Fruit fly (Drosophila melanogaster) whole organism, wandering third instar larva: ENCODE data around the gene CG4239.

ENCODE experiments used
- CG9705 ChIP-seq: fragments of 200-800 bp; sonication (Bioruptor generic); optimal IDR thresholded peaks from 2 replicates; lab custom pipeline; 2018; ENCODE audit warnings: missing biosample characterization, mild to moderate bottlenecking, missing genetic modification characterization
- CrebA ChIP-seq: fragments of 200-800 bp; sonication (Bioruptor generic); optimal IDR thresholded peaks from 2 replicates; lab custom pipeline; 2016; ENCODE audit warnings: missing biosample characterization, mild to moderate bottlenecking, missing genetic modification characterization, borderline replicate concordance
- Dfd ChIP-seq: fragments of >200 bp; optimal IDR thresholded peaks from 2 replicates; lab custom pipeline; 2017; ENCODE audit warnings: missing biosample characterization, missing genetic modification characterization
- GATAd ChIP-seq: sonication (Bioruptor generic); optimal IDR thresholded peaks from 2 replicates; lab custom pipeline; 2016; ENCODE audit warnings: missing biosample characterization, missing genetic modification characterization
- HLH106 ChIP-seq: fragments of 200-800 bp; optimal IDR thresholded peaks from 3 replicates; lab custom pipeline; 2019; ENCODE audit warnings: missing biosample characterization, mild to moderate bottlenecking, missing genetic modification characterization, moderate library complexity
- Hnf4 ChIP-seq: fragments of 200-800 bp; sonication (Bioruptor generic); optimal IDR thresholded peaks from 2 replicates; lab custom pipeline; 2016; ENCODE audit warnings: missing biosample characterization, mild to moderate bottlenecking, missing genetic modification characterization
- Hr78 ChIP-seq: fragments of >200 bp; optimal IDR thresholded peaks from 2 replicates; lab custom pipeline; 2017; ENCODE audit warnings: missing biosample characterization, missing genetic modification characterization
- Hr83 ChIP-seq: fragments of 200-300 bp; sonication (Bioruptor generic); optimal IDR thresholded peaks from 2 replicates; lab custom pipeline; 2016; ENCODE audit warnings: missing biosample characterization, mild to moderate bottlenecking, missing genetic modification characterization, moderate library complexity; ENCODE audit not compliant: poor library complexity, severe bottlenecking
- Jra ChIP-seq: sonication (Bioruptor generic); optimal IDR thresholded peaks from 2 replicates; lab custom pipeline; 2016; ENCODE audit warnings: missing biosample characterization, missing genetic modification characterization
- Mio ChIP-seq: sonication (Bioruptor generic); optimal IDR thresholded peaks from 2 replicates; lab custom pipeline; 2016; ENCODE audit warnings: missing biosample characterization, missing genetic modification characterization
- Myc ChIP-seq: fragments of >200 bp; optimal IDR thresholded peaks from 2 replicates; lab custom pipeline; 2017
- N ChIP-seq: fragments of >200 bp; optimal IDR thresholded peaks from 2 replicates; lab custom pipeline; 2018; ENCODE audit warnings: missing biosample characterization, missing external identifiers, missing genetic modification characterization
- OdsH ChIP-seq: fragments of 200-800 bp; sonication (Bioruptor generic); optimal IDR thresholded peaks from 2 replicates; lab custom pipeline; 2016; ENCODE audit warnings: missing biosample characterization, mild to moderate bottlenecking, missing genetic modification characterization
- Rel ChIP-seq, 2 experiments: fragments of 200-800 bp; sonication (Bioruptor generic) in 1 of 2; optimal IDR thresholded peaks; 2 replicates in 1 of 2; 3 replicates in 1 of 2; lab custom pipeline; 2016 to 2019; ENCODE audit warnings: mild to moderate bottlenecking in 2 of 2, missing biosample characterization in 2 of 2, missing genetic modification characterization in 2 of 2, moderate library complexity in 1 of 2
- Sp1 ChIP-seq: fragments of 200-800 bp; sonication (Bioruptor generic); optimal IDR thresholded peaks from 3 replicates; lab custom pipeline; 2019; ENCODE audit warnings: missing biosample characterization, mild to moderate bottlenecking, missing genetic modification characterization, moderate library complexity
- Vsx2 ChIP-seq: fragments of 200-300, 225-300 bp; sonication (Bioruptor generic); optimal IDR thresholded peaks from 2 replicates; lab custom pipeline; 2018; ENCODE audit warnings: missing biosample characterization, missing genetic modification characterization; ENCODE audit not compliant: partially characterized antibody
- br ChIP-seq: fragments of 200-800 bp; sonication (Bioruptor generic); optimal IDR thresholded peaks from 2 replicates; lab custom pipeline; 2016; ENCODE audit warnings: missing biosample characterization, missing genetic modification characterization
- brk ChIP-seq: fragments of 200-800 bp; sonication (Bioruptor generic); optimal IDR thresholded peaks from 2 replicates; lab custom pipeline; 2016; ENCODE audit warnings: missing biosample characterization, mild to moderate bottlenecking, missing genetic modification characterization
- dl ChIP-seq, 2 experiments: fragments of 175-275, 200-275 bp in 1 of 2; fragments of 200-275 bp in 1 of 2; sonication (Bioruptor generic); optimal IDR thresholded peaks; lab custom pipeline; 2018; ENCODE audit warnings: mild to moderate bottlenecking in 2 of 2, missing biosample characterization in 2 of 2, missing genetic modification characterization in 2 of 2, moderate library complexity in 2 of 2; ENCODE audit not compliant: partially characterized antibody in 2 of 2, insufficient read depth in 1 of 2
- dmrt93B ChIP-seq: fragments of 200-800 bp; sonication (Bioruptor generic); optimal IDR thresholded peaks from 2 replicates; lab custom pipeline; 2018; ENCODE audit warnings: missing biosample characterization, mild to moderate bottlenecking, missing genetic modification characterization
- dsf ChIP-seq: sonication (Bioruptor generic); optimal IDR thresholded peaks from 2 replicates; lab custom pipeline; 2016; ENCODE audit warnings: missing biosample characterization, missing genetic modification characterization, borderline replicate concordance
- ey ChIP-seq: fragments of 200-800 bp; sonication (Bioruptor generic); optimal IDR thresholded peaks from 2 replicates; lab custom pipeline; 2016; ENCODE audit warnings: missing biosample characterization, missing genetic modification characterization
- foxo ChIP-seq, 2 experiments: fragments of 200-800 bp; sonication (Bioruptor generic); optimal IDR thresholded peaks; 2 replicates in 1 of 2; 3 replicates in 1 of 2; lab custom pipeline; 2016 to 2017; ENCODE audit warnings: missing biosample characterization in 2 of 2, missing genetic modification characterization in 2 of 2
- fru ChIP-seq: fragments of 200-800 bp; sonication (Bioruptor generic); optimal IDR thresholded peaks from 3 replicates; lab custom pipeline; 2016; ENCODE audit warnings: missing biosample characterization, mild to moderate bottlenecking, missing genetic modification characterization
- h ChIP-seq: fragments of 200-800 bp; sonication (Bioruptor generic); optimal IDR thresholded peaks from 3 replicates; lab custom pipeline; 2016; ENCODE audit warnings: missing biosample characterization, mild to moderate bottlenecking, missing genetic modification characterization
- jim ChIP-seq: fragments of 175-275, 200-325 bp; sonication (Bioruptor generic); optimal IDR thresholded peaks from 2 replicates; lab custom pipeline; 2016; ENCODE audit warnings: missing biosample characterization, mild to moderate bottlenecking, missing genetic modification characterization
- lola ChIP-seq: fragments of >200 bp; optimal IDR thresholded peaks from 2 replicates; lab custom pipeline; 2017; ENCODE audit warnings: missing biosample characterization, missing genetic modification characterization
- pan ChIP-seq: fragments of >200 bp; optimal IDR thresholded peaks from 2 replicates; lab custom pipeline; 2017
- psq ChIP-seq: fragments of 200-800 bp; sonication (Bioruptor generic); optimal IDR thresholded peaks from 3 replicates; lab custom pipeline; 2017; ENCODE audit warnings: missing biosample characterization, mild to moderate bottlenecking, missing genetic modification characterization, moderate library complexity
- rgr ChIP-seq: fragments of 200-800 bp; sonication (Bioruptor generic); optimal IDR thresholded peaks from 3 replicates; lab custom pipeline; 2016; ENCODE audit warnings: missing biosample characterization, mild to moderate bottlenecking, missing genetic modification characterization
- sage ChIP-seq: fragments of 200-800 bp; sonication (Bioruptor generic); optimal IDR thresholded peaks from 2 replicates; lab custom pipeline; 2016; ENCODE audit warnings: missing biosample characterization, mild to moderate bottlenecking, missing genetic modification characterization
- sv ChIP-seq: fragments of 200-800 bp; sonication (Bioruptor generic); optimal IDR thresholded peaks from 3 replicates; lab custom pipeline; 2016; ENCODE audit warnings: missing biosample characterization, missing genetic modification characterization
- tai ChIP-seq: sonication (Bioruptor generic); optimal IDR thresholded peaks from 2 replicates; lab custom pipeline; 2016; ENCODE audit warnings: missing biosample characterization, missing genetic modification characterization
- usp ChIP-seq: fragments of >200 bp; optimal IDR thresholded peaks from 2 replicates; lab custom pipeline; 2017; ENCODE audit warnings: missing biosample characterization, missing genetic modification characterization
- woc ChIP-seq: sonication (Bioruptor generic); optimal IDR thresholded peaks from 2 replicates; lab custom pipeline; 2016; ENCODE audit warnings: missing biosample characterization, mild to moderate bottlenecking, missing genetic modification characterization

Gene CG4239

dm6 chrX:16420048-16420447 is 35.0 kb downstream of the CG4239 start:
- TF ChIP-seq Hnf4 (GFP tag; lab: Kevin White, UChicago) (no peak), Mio (no peak), dmrt93B (GFP tag; lab: Kevin White, UChicago) (no peak), Hr83 (GFP tag; lab: Kevin White, UChicago) (no peak), foxo (GFP tag; optimal IDR thresholded peaks at IDR 0.05; lab: Kevin White, UChicago) (no peak), ey (GFP tag; lab: Kevin White, UChicago) (no peak), brk (GFP tag; lab: Kevin White, UChicago) (no peak), Myc (lab: Kevin White, UChicago) (no peak)

- TF ChIP-seq Rel (GFP tag; optimal IDR thresholded peaks at IDR 0.05; lab: Kevin White, UChicago), result no peak
- no peak for TF ChIP-seq Rel (tag; optimal IDR thresholded peaks at IDR 0.05; lab: Kevin White, UChicago)
- no peak for TF ChIP-seq sv (GFP tag; lab: Kevin White, UChicago)
- TF ChIP-seq Mio, result no peak
- TF ChIP-seq ey (GFP tag; lab: Kevin White, UChicago), result no peak
- TF ChIP-seq Hr78 (GFP tag; lab: Kevin White, UChicago), result no peak
- no peak for TF ChIP-seq CrebA (GFP tag; lab: Kevin White, UChicago)
- TF ChIP-seq N (GFP tag; lab: Kevin White, UChicago), result no peak
- TF ChIP-seq Vsx2, result no peak
- no peak for TF ChIP-seq Hr83 (GFP tag; lab: Kevin White, UChicago)
- TF ChIP-seq dl (GFP tag; optimal IDR thresholded peaks at IDR 0.05; lab: Kevin White, UChicago; ENCODE audit: insufficient read depth in 1 of 2, partially characterized antibody in 2 of 2), result no peak
- TF ChIP-seq GATAd (GFP tag; lab: Kevin White, UChicago), result no peak
- no peak for TF ChIP-seq Sp1 (GFP tag; lab: Kevin White, UChicago)
- no peak for TF ChIP-seq rgr (GFP tag; lab: Kevin White, UChicago)
- TF ChIP-seq Dfd (GFP tag; lab: Kevin White, UChicago), result no peak
- TF ChIP-seq Myc (lab: Kevin White, UChicago), result no peak
- no peak for TF ChIP-seq CG9705
- no peak for TF ChIP-seq lola
- TF ChIP-seq sage (GFP tag; lab: Kevin White, UChicago), result no peak
These were observed 35.8 kb downstream of the CG4239 start for dm6 chrX:16420878-16421277.

dm6 chrX:16421899-16422412 is 36.9 kb downstream of the CG4239 start, which contains the start of gene AnxB11:
AnxB11 (minus strand) TSS chrX:16422265.
- TF ChIP-seq HLH106 (tag; lab: Kevin White, UChicago) (no peak), usp (GFP tag; lab: Kevin White, UChicago) (no peak), Jra (GFP tag; lab: Kevin White, UChicago) (peak; percentile 6), fru (GFP tag; lab: Kevin White, UChicago) (no peak), foxo (GFP tag; optimal IDR thresholded peaks at IDR 0.05; lab: Kevin White, UChicago) (no peak), CrebA (GFP tag; lab: Kevin White, UChicago) (no peak), Hr78 (GFP tag; lab: Kevin White, UChicago) (no peak), dmrt93B (GFP tag; lab: Kevin White, UChicago) (no peak), br (GFP tag; lab: Kevin White, UChicago) (no peak), lola (no peak), pan (no peak), h (GFP tag; lab: Kevin White, UChicago) (no peak), Rel (GFP tag; optimal IDR thresholded peaks at IDR 0.05; lab: Kevin White, UChicago) (no peak), Rel (tag; optimal IDR thresholded peaks at IDR 0.05; lab: Kevin White, UChicago) (peak; percentile 40), psq (GFP tag; lab: Kevin White, UChicago) (no peak), OdsH (GFP tag; lab: Kevin White, UChicago) (peak; percentile 2), Vsx2 (no peak), sage (GFP tag; lab: Kevin White, UChicago) (no peak), brk (GFP tag; lab: Kevin White, UChicago) (no peak), Dfd (GFP tag; lab: Kevin White, UChicago) (no peak)

- peak; percentile 4 for TF ChIP-seq ey (GFP tag; lab: Kevin White, UChicago)
- TF ChIP-seq woc (GFP tag; lab: Kevin White, UChicago), result peak; percentile 7
- TF ChIP-seq tai, result no peak
- peak in 1 of 2 experiments; percentile 46 for TF ChIP-seq foxo (GFP tag; optimal IDR thresholded peaks at IDR 0.05; lab: Kevin White, UChicago)
- TF ChIP-seq Rel (GFP tag; optimal IDR thresholded peaks at IDR 0.05; lab: Kevin White, UChicago), result no peak
- TF ChIP-seq Rel (tag; optimal IDR thresholded peaks at IDR 0.05; lab: Kevin White, UChicago), result peak; percentile 44
- peak; percentile 54 for TF ChIP-seq rgr (GFP tag; lab: Kevin White, UChicago)
- TF ChIP-seq OdsH (GFP tag; lab: Kevin White, UChicago), result peak; percentile 21
- TF ChIP-seq Sp1 (GFP tag; lab: Kevin White, UChicago), result peak; percentile 54
- TF ChIP-seq psq (GFP tag; lab: Kevin White, UChicago), result peak; percentile 79
- peak; percentile 45 for TF ChIP-seq Hr83 (GFP tag; lab: Kevin White, UChicago)
- TF ChIP-seq CrebA (GFP tag; lab: Kevin White, UChicago), result no peak
- TF ChIP-seq br (GFP tag; lab: Kevin White, UChicago), result peak; percentile 30
- no peak for TF ChIP-seq lola
- peak; percentile 44 for TF ChIP-seq jim (GFP tag; lab: Kevin White, UChicago)
- peak in 1 of 2 experiments; percentile 14 for TF ChIP-seq dl (GFP tag; optimal IDR thresholded peaks at IDR 0.05; lab: Kevin White, UChicago; ENCODE audit: insufficient read depth in 1 of 2, partially characterized antibody in 2 of 2)
- TF ChIP-seq Dfd (GFP tag; lab: Kevin White, UChicago), result no peak
- peak; percentile 3 for TF ChIP-seq HLH106 (tag; lab: Kevin White, UChicago)
- TF ChIP-seq brk (GFP tag; lab: Kevin White, UChicago), result no peak
- TF ChIP-seq h (GFP tag; lab: Kevin White, UChicago), result peak; percentile 54
- no peak for TF ChIP-seq pan
- no peak for TF ChIP-seq Hr78 (GFP tag; lab: Kevin White, UChicago)
- peak; percentile 49 for TF ChIP-seq Hnf4 (GFP tag; lab: Kevin White, UChicago)
- no peak for TF ChIP-seq Vsx2
- TF ChIP-seq dsf (GFP tag; lab: Kevin White, UChicago), result peak; percentile 1
- TF ChIP-seq, all 38 proteins: peak for 16
These were observed 37.5 kb downstream of the CG4239 start, which contains the start of gene hang for dm6 chrX:16422466-16423124. hang (plus strand) TSS chrX:16422831.
